Worm (Caenorhabditis elegans) whole organism, early embryonic: Measurements from ENCODE around the gene C16C8.7.

Source experiments
- B0310.2 ChIP-seq: sonication (generic microtip); optimal IDR thresholded peaks from 2 replicates; lab custom pipeline; 2016; ENCODE audit warnings: mild to moderate bottlenecking, missing genetic modification characterization, missing compliant biosample characterization
- F13C5.2 ChIP-seq: sonication (generic microtip); optimal IDR thresholded peaks from 2 replicates; lab custom pipeline; 2017; ENCODE audit warnings: mild to moderate bottlenecking, missing genetic modification characterization, inconsistent platforms, missing compliant biosample characterization
- aly-1 ChIP-seq: sonication (generic microtip); optimal IDR thresholded peaks from 2 replicates; lab custom pipeline; 2016; ENCODE audit warnings: missing genetic modification characterization, missing compliant biosample characterization
- ama-1 ChIP-seq: fragments of 150-350 bp; optimal IDR thresholded peaks from 2 replicates; lab custom pipeline; 2014
- ceh-13 ChIP-seq: fragments of 200-800 bp; sonication (Bioruptor generic); optimal IDR thresholded peaks from 2 replicates; lab custom pipeline; 2018; ENCODE audit warnings: mild to moderate bottlenecking, missing genetic modification characterization, missing compliant biosample characterization
- ceh-36 ChIP-seq: sonication (generic microtip); optimal IDR thresholded peaks from 2 replicates; lab custom pipeline; 2016; ENCODE audit warnings: missing genetic modification characterization, inconsistent platforms, missing compliant biosample characterization
- ets-7 ChIP-seq: sonication (generic microtip); optimal IDR thresholded peaks from 2 replicates; lab custom pipeline; 2016; ENCODE audit warnings: missing genotype, missing genetic modification characterization, missing compliant biosample characterization
- flt-1 ChIP-seq: fragments of 200-800 bp; sonication (Bioruptor generic); IDR thresholded peaks from 2 replicates; pipeline ENCODE4 v1.3.6; 2022; ENCODE audit warnings: missing genetic modification characterization, missing compliant biosample characterization
- hmbx-1 ChIP-seq: sonication (generic microtip); optimal IDR thresholded peaks from 2 replicates; lab custom pipeline; 2016; ENCODE audit warnings: mild to moderate bottlenecking, missing genetic modification characterization, missing compliant biosample characterization
- hmg-4 ChIP-seq: fragments of 200-800 bp; sonication (Bioruptor generic); optimal IDR thresholded peaks from 2 replicates; lab custom pipeline; 2018; ENCODE audit warnings: mild to moderate bottlenecking, missing genetic modification characterization, missing compliant biosample characterization
- hnd-1 ChIP-seq: sonication (generic microtip); optimal IDR thresholded peaks from 2 replicates; lab custom pipeline; 2016; ENCODE audit warnings: missing genetic modification characterization, missing compliant biosample characterization
- pes-1 ChIP-seq: fragments of 200-800 bp; sonication (Bioruptor generic); IDR thresholded peaks from 2 replicates; pipeline ENCODE4 v1.3.6; 2022; ENCODE audit warnings: missing genetic modification reagents, missing genetic modification characterization, missing compliant biosample characterization
- scrt-1 ChIP-seq: fragments of 200-800 bp; sonication (Bioruptor generic); IDR thresholded peaks from 2 replicates; pipeline ENCODE4 v1.3.6; 2022; ENCODE audit warnings: missing genetic modification characterization, missing compliant biosample characterization
- sea-1 ChIP-seq: fragments of 200-800 bp; sonication (Bioruptor generic); conservative IDR thresholded peaks from 2 replicates; pipeline ENCODE4 v1.3.6; 2022; ENCODE audit warnings: missing genetic modification characterization, missing compliant biosample characterization
- tbx-11 ChIP-seq: fragments of 200-800 bp; sonication (Bioruptor generic); IDR thresholded peaks from 2 replicates; pipeline ENCODE4 v1.3.6; 2022; ENCODE audit warnings: missing genetic modification characterization, missing compliant biosample characterization
- tbx-37 ChIP-seq: fragments of 200-800 bp; sonication (Bioruptor generic); conservative IDR thresholded peaks from 2 replicates; pipeline ENCODE4 v1.3.6; 2022; ENCODE audit warnings: missing genetic modification reagents, missing genetic modification characterization, missing compliant biosample characterization
- tra-4 ChIP-seq: sonication (generic microtip); optimal IDR thresholded peaks from 2 replicates; lab custom pipeline; 2017; ENCODE audit warnings: missing genetic modification characterization, missing compliant biosample characterization

Gene C16C8.7

ce11 chrII:3416528-3416927 lies 43.4 kb downstream of the C16C8.7 start, which contains the start of gene nep-6:
Gene nep-6, plus strand, starts transcription at chrII:3416828.
- TF ChIP-seq scrt-1 (no peak), ceh-36 (tag; lab: Kevin White, UChicago) (no peak), ama-1 (no peak), ceh-13 (GFP tag; lab: Kevin White, UChicago) (no peak), aly-1 (tag; lab: Kevin White, UChicago) (no peak), pes-1 (GFP tag; lab: Robert Waterston, UW) (no peak), hmg-4 (GFP tag; lab: Kevin White, UChicago) (no peak), hmbx-1 (no peak), ets-7 (no peak), tbx-37 (GFP tag; lab: Robert Waterston, UW) (no peak), F13C5.2 (no peak), flt-1 (GFP tag; lab: Robert Waterston, UW) (no peak), tbx-11 (GFP tag; lab: Robert Waterston, UW) (no peak), tra-4 (tag; lab: Kevin White, UChicago) (no peak), B0310.2 (tag; lab: Kevin White, UChicago) (no peak), sea-1 (no peak), hnd-1 (no peak)

ce11 chrII:3414383-3414910 lies 45.5 kb downstream of the C16C8.7 start, which contains the start of the genes F18A12.7 and F18A12.2:
Gene F18A12.7, minus strand, starts transcription at chrII:3414483.
Gene F18A12.2, plus strand, starts transcription at chrII:3414860.
- TF ChIP-seq ets-7 (no peak), tbx-37 (GFP tag; lab: Robert Waterston, UW) (no peak), tbx-11 (GFP tag; lab: Robert Waterston, UW) (no peak), ama-1 (no peak), ceh-36 (tag; lab: Kevin White, UChicago) (no peak), hmbx-1 (no peak), F13C5.2 (no peak), hnd-1 (no peak), tra-4 (tag; lab: Kevin White, UChicago) (no peak), B0310.2 (tag; lab: Kevin White, UChicago) (no peak), pes-1 (GFP tag; lab: Robert Waterston, UW) (no peak), sea-1 (no peak), aly-1 (tag; lab: Kevin White, UChicago) (no peak), ceh-13 (GFP tag; lab: Kevin White, UChicago) (no peak), flt-1 (GFP tag; lab: Robert Waterston, UW) (no peak), hmg-4 (GFP tag; lab: Kevin White, UChicago) (no peak), scrt-1 (no peak)
